Fruit fly (Drosophila melanogaster): Measurements from ENCODE around the gene CG13919.

Gene CG13919

dm6 chr3L:1644920-1645567, at the start of gene CG13919, which contains the start of gene alphaCOP:
Gene CG13919 (plus strand): TSS chr3L:1645467.
Gene alphaCOP (minus strand): TSS chr3L:1645199.
- peak; percentile 90 for TF ChIP-seq noc (tag; optimal IDR thresholded peaks at IDR 0.05)

DNA sequence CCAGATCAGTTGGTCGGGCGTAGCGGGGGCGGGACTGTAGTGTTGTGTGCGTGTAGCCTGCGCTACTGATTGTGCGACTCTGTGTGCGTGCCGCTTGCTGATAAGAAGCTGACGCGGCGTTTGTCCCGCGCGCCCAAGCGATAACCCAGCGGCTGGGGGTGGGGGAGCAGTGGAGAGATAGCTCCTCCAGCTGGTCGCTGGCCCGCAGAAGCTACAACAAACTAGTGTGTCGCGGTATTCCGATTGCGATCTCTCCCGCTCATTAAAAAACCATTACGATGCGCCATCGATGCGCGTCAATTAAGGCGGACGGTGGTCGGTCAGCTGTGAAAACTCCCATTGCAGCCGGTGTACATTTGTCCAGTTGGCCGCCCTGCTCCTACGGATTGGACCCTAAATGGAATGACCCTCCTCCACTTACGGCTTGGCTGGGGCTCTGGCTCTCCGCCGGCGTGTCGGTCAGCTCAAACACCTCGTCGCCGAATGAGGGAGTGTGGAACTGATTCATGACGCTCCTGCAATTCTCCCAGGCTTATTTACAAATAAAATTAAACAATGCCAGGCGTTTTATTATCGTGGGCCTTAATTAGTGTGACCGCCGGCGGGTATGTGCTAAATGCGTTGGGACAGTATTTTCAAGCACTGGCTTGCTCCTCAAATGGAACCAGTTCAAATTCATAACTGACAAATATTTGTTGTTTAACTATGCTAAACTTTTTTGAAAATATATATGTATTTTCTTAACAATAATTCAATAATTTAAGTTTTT, 43.0 kb upstream of the CG13919 start, which contains the start of gene CG12104:
Gene CG12104, minus strand, starts transcription at position 611 of the 769 bp plus-strand sequence.
- TF ChIP-seq noc (tag; optimal IDR thresholded peaks at IDR 0.05) = peak; percentile 80

DNA sequence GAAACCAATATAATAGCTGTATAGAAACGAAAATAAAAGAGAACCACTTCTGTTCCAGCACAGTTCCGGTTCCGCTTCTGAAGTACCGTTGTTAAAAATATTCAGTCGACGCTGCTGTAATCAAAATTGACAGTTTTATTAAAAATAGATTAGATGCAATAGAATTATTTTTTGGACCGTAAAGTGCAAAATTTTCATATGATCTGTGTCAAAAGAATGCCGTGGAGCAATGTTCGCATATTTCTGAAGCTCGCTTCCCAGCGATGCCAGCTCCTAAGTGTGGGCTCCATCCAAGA, 42.5 kb upstream of the CG13919 start, which contains the start of the genes CG18170 and CG33791:
Gene CG18170, plus strand, starts transcription at position 122 of the 296 bp plus-strand sequence.
Gene CG33791, plus strand, starts transcription at position 122 of the 296 bp plus-strand sequence.
- no peak for TF ChIP-seq noc (tag; optimal IDR thresholded peaks at IDR 0.05)

DNA sequence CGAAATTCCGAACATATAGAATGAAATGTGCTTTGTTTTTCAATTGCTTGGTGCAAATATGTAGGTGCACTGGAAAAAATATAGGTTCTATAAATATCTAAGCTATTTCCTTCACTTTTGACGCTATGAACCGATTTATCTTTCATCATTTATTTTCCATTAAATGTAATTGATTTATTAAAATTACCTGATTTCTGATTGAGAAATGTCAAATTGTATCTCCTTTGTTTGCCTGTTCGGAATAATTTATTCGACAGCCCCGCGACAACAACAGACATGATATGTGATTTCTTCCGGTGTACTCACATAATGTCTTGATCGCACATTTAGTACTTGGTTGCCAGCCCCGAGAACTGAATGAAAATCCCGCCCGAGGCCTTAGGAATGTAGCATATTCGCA, 35.7 kb upstream of the CG13919 start:
- TF ChIP-seq noc (tag; optimal IDR thresholded peaks at IDR 0.05) = no peak

- TF ChIP-seq noc (tag; optimal IDR thresholded peaks at IDR 0.05) = no peak
Measured at dm6 chr3L:1614465-1615084, 30.7 kb upstream of the CG13919 start.

DNA sequence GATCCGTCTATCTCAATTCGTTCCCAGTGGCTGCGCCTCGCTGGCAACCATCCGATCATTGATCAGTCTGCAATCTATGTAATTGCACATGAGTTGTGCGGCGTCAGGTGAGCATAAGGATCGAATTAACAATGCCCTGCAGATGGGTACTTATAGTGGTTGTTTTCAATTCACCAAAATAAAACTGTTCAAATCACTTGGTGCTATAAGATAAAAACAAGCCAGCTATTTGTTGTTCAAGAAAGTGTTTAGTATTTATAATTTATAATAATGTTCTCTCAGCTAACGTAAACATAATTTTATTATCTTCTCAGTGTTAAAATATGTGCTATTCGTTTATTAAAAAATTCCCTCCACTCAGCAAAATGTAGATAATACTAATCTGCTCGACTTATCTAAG, 29.6 kb upstream of the CG13919 start, which contains the start of gene CG12105:
Gene CG12105, minus strand, starts transcription at position 101 of the 400 bp plus-strand sequence.
- no peak for TF ChIP-seq noc (tag; optimal IDR thresholded peaks at IDR 0.05)

dm6 chr3L:1618116-1618727, 27.0 kb upstream of the CG13919 start, which contains the start of the genes CG13926, ABCB7 and CG33230:
Gene CG13926 (minus strand): TSS chr3L:1618158.
Gene ABCB7 (plus strand): TSS chr3L:1618414.
Gene CG33230 (plus strand): TSS chr3L:1618414.
- peak; percentile 69 for TF ChIP-seq noc (tag; optimal IDR thresholded peaks at IDR 0.05)

DNA sequence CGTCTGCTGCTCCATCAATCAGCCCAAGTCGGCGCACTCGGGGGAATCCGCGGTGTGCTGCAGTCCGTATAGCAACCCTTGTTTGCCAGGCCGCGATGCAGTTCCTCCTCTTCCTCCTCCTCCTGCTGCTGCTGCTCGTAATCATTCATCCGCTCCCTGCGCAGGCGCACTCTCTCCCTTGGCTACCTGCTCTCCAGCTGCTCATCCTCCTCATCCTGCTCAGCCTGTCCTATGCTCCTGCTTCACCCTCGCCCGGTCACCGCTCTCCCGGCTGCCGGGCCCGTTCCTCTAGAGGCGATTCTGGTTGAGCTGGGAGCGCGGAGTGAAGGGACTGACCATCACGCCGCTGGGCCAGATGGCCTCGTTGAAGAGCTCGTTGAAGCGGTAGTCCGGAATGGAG, 18.3 kb upstream of the CG13919 start:
- no peak for TF ChIP-seq noc (tag; optimal IDR thresholded peaks at IDR 0.05)

- no peak for TF ChIP-seq noc (tag; optimal IDR thresholded peaks at IDR 0.05)
Measured at dm6 chr3L:1628176-1628866, 16.9 kb upstream of the CG13919 start, which contains the start of gene CG13928. Gene CG13928 (minus strand): TSS chr3L:1628377.

DNA sequence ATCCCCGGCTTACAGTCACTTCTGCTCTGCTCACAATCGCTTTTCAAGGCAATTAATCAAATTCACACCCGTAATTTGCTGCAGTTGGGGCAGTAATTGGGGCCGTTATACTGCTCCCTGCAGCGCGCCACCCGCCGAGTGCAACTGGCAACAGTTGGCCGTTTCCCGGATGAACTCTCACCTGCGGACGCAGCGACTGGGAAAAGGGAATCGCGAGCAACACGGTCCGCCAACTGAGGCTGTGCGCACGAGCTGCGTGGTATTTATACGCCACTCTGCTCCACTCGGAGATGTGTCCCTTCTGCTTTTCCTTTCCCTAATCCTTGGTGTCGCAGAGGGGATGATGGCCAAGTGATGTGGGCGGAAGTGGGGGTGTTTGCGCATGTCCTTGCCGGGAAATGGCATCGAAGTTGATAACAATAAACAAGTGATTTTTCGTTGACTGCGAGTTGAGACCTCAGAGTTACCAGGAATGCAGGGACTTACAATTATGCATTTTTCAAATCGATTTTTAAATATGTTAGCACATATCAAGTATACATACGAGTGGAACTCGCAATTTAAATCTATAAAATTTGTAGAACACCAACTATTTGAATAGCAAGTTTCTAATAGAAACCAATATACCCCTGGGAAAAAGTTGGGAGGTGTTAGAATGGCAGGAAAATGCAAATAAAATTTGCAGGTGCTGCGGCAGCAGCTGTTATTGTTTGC, 16.0 kb upstream of the CG13919 start, which contains the start of gene GC:
Gene GC, minus strand, starts transcription at position 238 of the 714 bp plus-strand sequence.
- TF ChIP-seq noc (tag; optimal IDR thresholded peaks at IDR 0.05) = no peak

dm6 chr3L:1636886-1637285, 8.4 kb upstream of the CG13919 start:
- TF ChIP-seq noc (tag; optimal IDR thresholded peaks at IDR 0.05) = no peak

dm6 chr3L:1637652-1638051, 7.6 kb upstream of the CG13919 start, which contains the start of gene nSyb:
Gene nSyb (minus strand): TSS chr3L:1637752.
- no peak for TF ChIP-seq noc (tag; optimal IDR thresholded peaks at IDR 0.05)

DNA sequence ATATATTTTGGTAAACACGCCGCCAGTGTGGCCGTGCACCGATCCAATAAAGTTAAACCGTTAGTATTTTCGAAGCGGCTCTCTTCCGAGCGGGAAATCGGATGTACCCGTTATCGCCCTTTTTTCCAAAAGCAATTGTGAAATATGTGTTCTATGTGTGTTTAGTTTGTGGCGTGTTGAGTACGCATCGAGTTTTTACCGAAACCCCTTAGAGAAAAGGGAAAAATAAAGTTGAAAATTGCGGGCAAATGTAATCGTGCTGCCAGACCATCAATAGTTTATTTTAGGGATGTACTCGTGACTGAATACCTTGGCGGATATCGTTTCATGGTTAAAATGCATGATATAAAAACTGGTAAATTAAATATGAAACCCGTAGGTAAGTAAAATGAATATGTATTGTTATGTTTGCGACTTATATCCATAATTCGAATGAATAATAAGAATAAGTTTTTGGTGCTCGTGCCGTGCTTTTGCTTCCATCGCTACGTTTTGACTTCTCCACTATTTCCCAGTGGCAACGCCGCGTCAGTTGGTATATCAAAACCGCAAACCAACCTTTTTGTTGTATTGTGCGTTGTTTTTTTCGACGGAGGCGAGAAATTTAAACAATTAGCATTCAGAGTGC, 6.0 kb upstream of the CG13919 start, which contains the start of the genes Mettl2 and Bgb:
Gene Mettl2, minus strand, starts transcription at position 51 of the 628 bp plus-strand sequence.
Gene Bgb, plus strand, starts transcription at position 527 of the 628 bp plus-strand sequence.
- TF ChIP-seq noc (tag; optimal IDR thresholded peaks at IDR 0.05) = no peak

All from whole organism, larva.